Fruit fly (Drosophila melanogaster) whole organism, embryonic: ENCODE data around the gene mat.

Experiments
- B-H1 ChIP-seq: fragments of 200-800 bp; sonication (Bioruptor generic); IDR thresholded peaks from 3 replicates; pipeline ENCODE4 v1.3.6; 2022; ENCODE audit warnings: missing biosample characterization, missing genetic modification characterization
- CG13123 ChIP-seq: fragments of 200-800 bp; sonication (Bioruptor generic); optimal IDR thresholded peaks from 2 replicates; lab custom pipeline; 2016; ENCODE audit warnings: missing biosample characterization, missing genetic modification characterization
- CG1602 ChIP-seq: fragments of 200-800 bp; sonication (Bioruptor generic); optimal IDR thresholded peaks from 3 replicates; lab custom pipeline; 2016; ENCODE audit warnings: missing biosample characterization, missing genetic modification characterization
- CG17186 ChIP-seq: fragments of 200-800 bp; sonication (Bioruptor generic); optimal IDR thresholded peaks from 3 replicates; lab custom pipeline; 2017; ENCODE audit warnings: missing biosample characterization, missing genetic modification reagents, missing genetic modification characterization
- CG17328 ChIP-seq: fragments of 200-800 bp; sonication (Bioruptor generic); IDR thresholded peaks from 2 replicates; pipeline ENCODE4 v1.3.6; 2022; ENCODE audit warnings: missing biosample characterization, missing genetic modification characterization
- CG1832 ChIP-seq: fragments of 200-800 bp; sonication (Bioruptor generic); optimal IDR thresholded peaks from 2 replicates; lab custom pipeline; 2017; ENCODE audit warnings: missing biosample characterization, mild to moderate bottlenecking, missing genetic modification characterization, inconsistent platforms
- CG2678 ChIP-seq: fragments of 200-800 bp; sonication (Bioruptor generic); optimal IDR thresholded peaks from 3 replicates; lab custom pipeline; 2019; ENCODE audit warnings: missing biosample characterization, mild to moderate bottlenecking, missing genetic modification characterization, moderate library complexity
- CG31224 ChIP-seq: fragments of 200-800 bp; sonication (Bioruptor generic); IDR thresholded peaks from 2 replicates; pipeline ENCODE4 v1.3.6; 2022; ENCODE audit warnings: missing biosample characterization, missing genetic modification characterization
- Doc2 ChIP-seq: fragments of 200-800 bp; sonication (Bioruptor generic); IDR thresholded peaks from 2 replicates; pipeline ENCODE4 v1.3.6; 2022; ENCODE audit warnings: missing biosample characterization, missing genetic modification characterization
- Usf ChIP-seq: fragments of 200-800 bp; sonication (Bioruptor generic); optimal IDR thresholded peaks from 2 replicates; lab custom pipeline; 2017; ENCODE audit warnings: missing genotype, missing biosample characterization, missing genetic modification characterization
- az2 ChIP-seq: fragments of 200-800 bp; sonication (Bioruptor generic); optimal IDR thresholded peaks from 3 replicates; lab custom pipeline; 2016; ENCODE audit warnings: missing biosample characterization, missing genetic modification characterization
- fd3F ChIP-seq: fragments of 200-800 bp; sonication (Bioruptor generic); optimal IDR thresholded peaks from 2 replicates; lab custom pipeline; 2018; ENCODE audit warnings: missing biosample characterization, mild to moderate bottlenecking, missing genetic modification characterization, moderate library complexity
- ken ChIP-seq: fragments of 200-800 bp; sonication (Bioruptor generic); IDR thresholded peaks from 3 replicates; pipeline ENCODE4 v1.3.6; 2022; ENCODE audit warnings: missing biosample characterization, missing genetic modification characterization

DNA sequence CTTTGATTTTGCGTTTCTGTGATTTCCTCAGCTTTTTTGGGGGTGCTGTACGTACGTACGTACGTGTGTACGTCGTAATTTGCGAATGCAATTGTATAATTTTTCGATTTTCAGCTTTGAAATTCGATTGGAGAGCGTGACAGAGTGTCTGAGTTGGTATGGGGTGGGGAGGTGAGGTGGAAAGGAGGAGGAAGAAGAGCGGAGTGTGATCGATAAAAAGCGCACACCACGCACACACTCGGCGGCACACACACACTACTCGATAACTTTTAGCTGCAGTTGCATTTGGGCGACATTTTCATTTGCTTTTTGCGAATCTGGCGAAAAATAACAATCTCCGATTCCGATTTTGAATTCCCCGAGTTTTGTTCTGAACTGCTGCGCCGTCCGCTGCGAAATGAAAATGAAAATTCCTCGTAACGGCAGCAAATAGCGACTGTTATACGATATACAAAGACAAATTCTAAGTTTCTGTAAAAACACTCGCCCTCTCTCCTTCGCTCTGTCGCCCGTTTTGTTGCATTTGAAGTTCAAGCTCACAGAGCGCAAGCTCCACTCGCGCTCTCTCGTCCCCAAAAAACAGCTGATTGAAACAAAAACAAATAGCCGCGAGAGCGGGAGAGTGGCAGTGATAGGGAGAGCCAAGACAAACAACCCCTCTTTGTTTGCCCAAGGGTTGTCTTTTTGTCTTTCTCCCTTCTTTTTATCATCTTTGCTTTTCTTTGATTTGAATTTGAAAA is 21.0 kb upstream of the mat start, which contains the start of gene CG13907:
- TF ChIP-seq B-H1 (no peak), Doc2 (GFP tag; lab: Robert Waterston, UW) (no peak), Usf (GFP tag; lab: Kevin White, UChicago) (no peak), CG1602 (GFP tag; lab: Kevin White, UChicago) (no peak), ken (no peak), CG2678 (tag; lab: Kevin White, UChicago) (no peak), CG13123 (GFP tag; lab: Kevin White, UChicago) (no peak), az2 (no peak), CG17328 (no peak), CG17186 (no peak), CG31224 (no peak), CG1832 (GFP tag; lab: Kevin White, UChicago) (no peak), fd3F (GFP tag; lab: Kevin White, UChicago) (no peak)
